Comparison of ENCODE assay signal across 1 fruit fly cellular context in genomic region chrX:12654288-12654729, dm6.
TF ChIP-seq lines count a peak whose summit lies in the region.

No protein-coding gene starts in this region.

TF ChIP-seq in whole organism, embryonic, 481 proteins besides CTCF, POLR2A, EP300 and RAD21 (continued from another document and continues in another):
- TF ChIP-seq CG1024 (GFP tag; IDR thresholded peaks at IDR 0.05; lab: Robert Waterston, UW) (no peak), CG11093 (GFP tag; IDR thresholded peaks at IDR 0.05; lab: Robert Waterston, UW) (no peak), fu2 (GFP tag; optimal IDR thresholded peaks at IDR 0.05; lab: Kevin White, UChicago) (no peak), CG18011 (GFP tag; optimal IDR thresholded peaks at IDR 0.05; lab: Kevin White, UChicago) (no peak), CG1603 (tag; optimal IDR thresholded peaks at IDR 0.05; lab: Kevin White, UChicago) (peak; percentile 36), CG4328 (GFP tag; optimal IDR thresholded peaks at IDR 0.05; lab: Kevin White, UChicago) (no peak), C15 (GFP tag; IDR thresholded peaks at IDR 0.05; lab: Robert Waterston, UW) (no peak), CG10366 (GFP tag; IDR thresholded peaks at IDR 0.05; lab: Robert Waterston, UW) (no peak), fd96Cb (tag; optimal IDR thresholded peaks at IDR 0.05; lab: Kevin White, UChicago) (no peak), CG3847 (GFP tag; IDR thresholded peaks at IDR 0.05; lab: Robert Waterston, UW) (no peak), zen2 (GFP tag; IDR thresholded peaks at IDR 0.05; lab: Robert Waterston, UW; ENCODE audit: partially characterized antibody) (0 out of 3 replicates have a peak, but pooled peaks have one; percentile 18), lola (GFP tag; optimal IDR thresholded peaks at IDR 0.05; lab: Kevin White, UChicago) (peak in 1 of 3 experiments; percentile 62), ab (GFP tag; optimal IDR thresholded peaks at IDR 0.05; lab: Kevin White, UChicago) (no peak), mirr (GFP tag; optimal IDR thresholded peaks at IDR 0.05; lab: Kevin White, UChicago) (peak; percentile 31), bsh (GFP tag; optimal IDR thresholded peaks at IDR 0.05; lab: Kevin White, UChicago) (no peak), CG6765 (GFP tag; optimal IDR thresholded peaks at IDR 0.05; lab: Kevin White, UChicago) (no peak), dm (GFP tag; optimal IDR thresholded peaks at IDR 0.05; lab: Kevin White, UChicago) (no peak), CrebB (tag; optimal IDR thresholded peaks at IDR 0.05; lab: Kevin White, UChicago) (peak; percentile 26), CG7839 (tag; optimal IDR thresholded peaks at IDR 0.05; lab: Kevin White, UChicago) (no peak), zfh2 (GFP tag; optimal IDR thresholded peaks at IDR 0.05; lab: Kevin White, UChicago) (no peak), Nf-YC (tag; optimal IDR thresholded peaks at IDR 0.05; lab: Kevin White, UChicago) (peak; percentile 16), pho (GFP tag; optimal IDR thresholded peaks at IDR 0.05; lab: Kevin White, UChicago) (no peak), Nf-YA (GFP tag; IDR thresholded peaks at IDR 0.05; lab: Robert Waterston, UW) (no peak), Elba2 (GFP tag; optimal IDR thresholded peaks at IDR 0.05; lab: Kevin White, UChicago) (peak; percentile 34), Side (GFP tag; optimal IDR thresholded peaks at IDR 0.05; lab: Kevin White, UChicago) (peak; percentile 34), CG2199 (GFP tag; IDR thresholded peaks at IDR 0.05; lab: Robert Waterston, UW) (no peak), schlank (tag; optimal IDR thresholded peaks at IDR 0.05; lab: Kevin White, UChicago) (no peak), slbo (GFP tag; IDR thresholded peaks at IDR 0.05; lab: Robert Waterston, UW) (no peak), Ptx1 (GFP tag; IDR thresholded peaks at IDR 0.05; lab: Robert Waterston, UW) (no peak), CG12391 (tag; optimal IDR thresholded peaks at IDR 0.05; lab: Kevin White, UChicago) (no peak), CG4360 (GFP tag; IDR thresholded peaks at IDR 0.05; lab: Robert Waterston, UW) (peak; percentile 92), CG4854 (GFP tag; optimal IDR thresholded peaks at IDR 0.05; lab: Kevin White, UChicago) (no peak), CG11398 (GFP tag; optimal IDR thresholded peaks at IDR 0.05; lab: Kevin White, UChicago) (no peak), crc (GFP tag; optimal IDR thresholded peaks at IDR 0.05; lab: Kevin White, UChicago) (no peak), gce (GFP tag; IDR thresholded peaks at IDR 0.05; lab: Robert Waterston, UW) (no peak), CG17186 (GFP tag; optimal IDR thresholded peaks at IDR 0.05; lab: Kevin White, UChicago) (no peak), NC2β (GFP tag; optimal IDR thresholded peaks at IDR 0.05; lab: Kevin White, UChicago) (no peak), zfh1 (GFP tag; IDR thresholded peaks at IDR 0.05; lab: Robert Waterston, UW) (no peak), Poxn (GFP tag; IDR thresholded peaks at IDR 0.05; lab: Robert Waterston, UW) (no peak), CG34376 (GFP tag; optimal IDR thresholded peaks at IDR 0.05; lab: Kevin White, UChicago) (peak; percentile 40), sens-2 (GFP tag; IDR thresholded peaks at IDR 0.05; lab: Robert Waterston, UW) (no peak), CG4707 (GFP tag; optimal IDR thresholded peaks at IDR 0.05; lab: Kevin White, UChicago) (no peak), salm (tag; optimal IDR thresholded peaks at IDR 0.05; lab: Kevin White, UChicago) (peak; percentile 3), CG32767 (GFP tag; IDR thresholded peaks at IDR 0.05; lab: Robert Waterston, UW) (peak; percentile 57; the same call in 1 of the 2 replicates), Mrtf (GFP tag; IDR thresholded peaks at IDR 0.05; lab: Robert Waterston, UW) (no peak), gt (GFP tag; IDR thresholded peaks at IDR 0.05; lab: Robert Waterston, UW) (no peak), CG1602 (GFP tag; optimal IDR thresholded peaks at IDR 0.05; lab: Kevin White, UChicago) (no peak), NC2α (GFP tag; optimal IDR thresholded peaks at IDR 0.05; lab: Kevin White, UChicago) (no peak), HLH4C (GFP tag; IDR thresholded peaks at IDR 0.05; lab: Robert Waterston, UW; ENCODE audit: partially characterized antibody) (peak; percentile 63), CG12299 (tag; optimal IDR thresholded peaks at IDR 0.05; lab: Kevin White, UChicago) (no peak), en (GFP tag; optimal IDR thresholded peaks at IDR 0.05; lab: Kevin White, UChicago) (no peak), CG2712 (tag; optimal IDR thresholded peaks at IDR 0.05; lab: Kevin White, UChicago) (peak; percentile 28), insv (GFP tag; optimal IDR thresholded peaks at IDR 0.05; lab: Kevin White, UChicago) (peak in 1 of 2 experiments; percentile 61), Sox100B (GFP tag; optimal IDR thresholded peaks at IDR 0.05; lab: Kevin White, UChicago) (no peak), CG11085 (GFP tag; IDR thresholded peaks at IDR 0.05; lab: Robert Waterston, UW) (no peak), z (GFP tag; IDR thresholded peaks at IDR 0.05; lab: Robert Waterston, UW) (no peak), Atf-2 (GFP tag; optimal IDR thresholded peaks at IDR 0.05; lab: Kevin White, UChicago) (no peak), pzg (GFP tag; optimal IDR thresholded peaks at IDR 0.05; lab: Kevin White, UChicago) (peak; percentile 22), mld (GFP tag; IDR thresholded peaks at IDR 0.05; lab: Robert Waterston, UW; ENCODE audit: partially characterized antibody) (0 out of 3 replicates have a peak, but pooled peaks have one; percentile 47), bcd (GFP tag; optimal IDR thresholded peaks at IDR 0.05; lab: Kevin White, UChicago) (no peak), TFAM (GFP tag; optimal IDR thresholded peaks at IDR 0.05; lab: Kevin White, UChicago) (no peak), Dp (GFP tag; optimal IDR thresholded peaks at IDR 0.05; lab: Kevin White, UChicago) (no peak), amos (GFP tag; IDR thresholded peaks at IDR 0.05; lab: Robert Waterston, UW; ENCODE audit: partially characterized antibody) (peak; percentile 37; the same call in 1 of the 2 replicates), CoRest (tag; optimal IDR thresholded peaks at IDR 0.05; lab: Kevin White, UChicago) (peak; percentile 6), prd (optimal IDR thresholded peaks at IDR 0.05; lab: Kevin White, UChicago) (no peak), prd (GFP tag; IDR thresholded peaks at IDR 0.05; lab: Robert Waterston, UW) (no peak), ssp (GFP tag; IDR thresholded peaks at IDR 0.05; lab: Robert Waterston, UW) (no peak), CG17912 (GFP tag; optimal IDR thresholded peaks at IDR 0.05; lab: Kevin White, UChicago) (peak; percentile 60), chinmo (GFP tag; IDR thresholded peaks at IDR 0.05; lab: Robert Waterston, UW; ENCODE audit: partially characterized antibody) (peak; percentile 93), dimm (GFP tag; IDR thresholded peaks at IDR 0.05; lab: Robert Waterston, UW) (no peak), Dref (GFP tag; IDR thresholded peaks at IDR 0.05; lab: Robert Waterston, UW) (peak; percentile 53), sens (GFP tag; lab: Kevin White, UChicago) (peak; percentile 70), CG3726 (GFP tag; IDR thresholded peaks at IDR 0.05; lab: Robert Waterston, UW) (no peak), CG10654 (GFP tag; optimal IDR thresholded peaks at IDR 0.05; lab: Kevin White, UChicago) (no peak), B-H1 (GFP tag; IDR thresholded peaks at IDR 0.05; lab: Robert Waterston, UW) (no peak), gsb-n (tag; optimal IDR thresholded peaks at IDR 0.05; lab: Kevin White, UChicago) (no peak), Fer1 (GFP tag; optimal IDR thresholded peaks at IDR 0.05; lab: Kevin White, UChicago) (peak; percentile 11), CG8290 (GFP tag; optimal IDR thresholded peaks at IDR 0.05; lab: Kevin White, UChicago) (peak; percentile 1), CG8290 (tag; optimal IDR thresholded peaks at IDR 0.05; lab: Kevin White, UChicago) (peak; percentile 5 to 35), Scr (GFP tag; IDR thresholded peaks at IDR 0.05; lab: Robert Waterston, UW; ENCODE audit: partially characterized antibody) (peak; percentile 56), Gsc (GFP tag; IDR thresholded peaks at IDR 0.05; lab: Robert Waterston, UW) (no peak), Lhr (GFP tag; optimal IDR thresholded peaks at IDR 0.05; lab: Kevin White, UChicago) (no peak), Dip3 (GFP tag; optimal IDR thresholded peaks at IDR 0.05; lab: Kevin White, UChicago) (no peak), corto (GFP tag; optimal IDR thresholded peaks at IDR 0.05; lab: Kevin White, UChicago) (no peak), Hr3 (GFP tag; optimal IDR thresholded peaks at IDR 0.05; lab: Kevin White, UChicago) (no peak), Fer2 (tag; optimal IDR thresholded peaks at IDR 0.05; lab: Kevin White, UChicago) (no peak), HLH54F (GFP tag; optimal IDR thresholded peaks at IDR 0.05; lab: Kevin White, UChicago) (no peak), wor (GFP tag; IDR thresholded peaks at IDR 0.05; lab: Robert Waterston, UW) (no peak), NfI (GFP tag; optimal IDR thresholded peaks at IDR 0.05; lab: Kevin White, UChicago) (no peak), sob (GFP tag; IDR thresholded peaks at IDR 0.05; lab: Robert Waterston, UW) (no peak), danr (GFP tag; IDR thresholded peaks at IDR 0.05; lab: Robert Waterston, UW) (no peak), HmgZ (tag; optimal IDR thresholded peaks at IDR 0.05; lab: Kevin White, UChicago) (peak; percentile 35), otp (GFP tag; IDR thresholded peaks at IDR 0.05; lab: Robert Waterston, UW) (no peak), Dll (GFP tag; IDR thresholded peaks at IDR 0.05; lab: Robert Waterston, UW; ENCODE audit: partially characterized antibody) (peak; percentile 19; the same call in 1 of the 4 replicates), PHDP (tag; optimal IDR thresholded peaks at IDR 0.05; lab: Kevin White, UChicago) (no peak), D19B (GFP tag; optimal IDR thresholded peaks at IDR 0.05; lab: Kevin White, UChicago) (no peak), CG3407 (GFP tag; optimal IDR thresholded peaks at IDR 0.05; lab: Kevin White, UChicago) (no peak), nerfin-1 (tag; optimal IDR thresholded peaks at IDR 0.05; lab: Kevin White, UChicago) (peak; percentile 74), dmrt99B (tag; optimal IDR thresholded peaks at IDR 0.05; lab: Kevin White, UChicago) (no peak), emc (GFP tag; optimal IDR thresholded peaks at IDR 0.05; lab: Kevin White, UChicago) (no peak), CG8924 (tag; optimal IDR thresholded peaks at IDR 0.05; lab: Kevin White, UChicago) (peak; percentile 59), Doc3 (GFP tag; IDR thresholded peaks at IDR 0.05; lab: Robert Waterston, UW; ENCODE audit: partially characterized antibody) (no peak), ci (GFP tag; IDR thresholded peaks at IDR 0.05; lab: Robert Waterston, UW) (peak; percentile 63; the same call in 2 of the 3 replicates), Stat92E (GFP tag; optimal IDR thresholded peaks at IDR 0.05; lab: Kevin White, UChicago) (no peak), eyg (GFP tag; optimal IDR thresholded peaks at IDR 0.05; lab: Kevin White, UChicago) (no peak), Sin3A (optimal IDR thresholded peaks at IDR 0.05; lab: Kevin White, UChicago) (no peak), CkIIα-i1 (GFP tag; IDR thresholded peaks at IDR 0.05; lab: Robert Waterston, UW) (no peak), CG12769 (tag; optimal IDR thresholded peaks at IDR 0.05; lab: Kevin White, UChicago) (peak; percentile 32), pros (GFP tag; optimal IDR thresholded peaks at IDR 0.05; lab: Kevin White, UChicago) (peak; percentile 85), onecut (GFP tag; IDR thresholded peaks at IDR 0.05; lab: Robert Waterston, UW) (peak; percentile 64), BEAF-32 (GFP tag; optimal IDR thresholded peaks at IDR 0.05; lab: Kevin White, UChicago) (peak; percentile 36), h (optimal IDR thresholded peaks at IDR 0.05; lab: Kevin White, UChicago) (no peak), CG7963 (GFP tag; IDR thresholded peaks at IDR 0.05; lab: Robert Waterston, UW; ENCODE audit: partially characterized antibody) (peak; percentile 42; the same call in 1 of the 3 replicates), eve (GFP tag; optimal IDR thresholded peaks at IDR 0.05; lab: Kevin White, UChicago) (no peak), CG7271 (tag; optimal IDR thresholded peaks at IDR 0.05; lab: Kevin White, UChicago) (no peak), Hand (GFP tag; optimal IDR thresholded peaks at IDR 0.05; lab: Kevin White, UChicago) (no peak), Mad (GFP tag; optimal IDR thresholded peaks at IDR 0.05; lab: Kevin White, UChicago) (no peak), CG17385 (GFP tag; optimal IDR thresholded peaks at IDR 0.05; lab: Kevin White, UChicago) (peak; percentile 91), gcm (GFP tag; optimal IDR thresholded peaks at IDR 0.05; lab: Kevin White, UChicago) (peak; percentile 4), bbx (GFP tag; IDR thresholded peaks at IDR 0.05; lab: Robert Waterston, UW; ENCODE audit: partially characterized antibody) (peak; percentile 78), btn (GFP tag; optimal IDR thresholded peaks at IDR 0.05; lab: Kevin White, UChicago) (no peak), sisA (GFP tag; IDR thresholded peaks at IDR 0.05; lab: Robert Waterston, UW) (no peak), CG17802 (tag; optimal IDR thresholded peaks at IDR 0.05; lab: Kevin White, UChicago) (no peak), usp (GFP tag; optimal IDR thresholded peaks at IDR 0.05; lab: Kevin White, UChicago) (no peak), CG12071 (GFP tag; optimal IDR thresholded peaks at IDR 0.05; lab: Kevin White, UChicago) (no peak), CG3838 (GFP tag; optimal IDR thresholded peaks at IDR 0.05; lab: Kevin White, UChicago) (no peak), CG9215 (GFP tag; IDR thresholded peaks at IDR 0.05; lab: Robert Waterston, UW) (no peak), CG2875 (GFP tag; optimal IDR thresholded peaks at IDR 0.05; lab: Kevin White, UChicago) (no peak), Bteb2 (GFP tag; optimal IDR thresholded peaks at IDR 0.05; lab: Kevin White, UChicago) (no peak), so (GFP tag; IDR thresholded peaks at IDR 0.05; lab: Robert Waterston, UW) (peak; percentile 31; the same call in 1 of the 3 replicates), Nf-YB (GFP tag; optimal IDR thresholded peaks at IDR 0.05; lab: Kevin White, UChicago) (no peak), lmd (GFP tag; IDR thresholded peaks at IDR 0.05; lab: Robert Waterston, UW) (no peak), HmgD (GFP tag; optimal IDR thresholded peaks at IDR 0.05; lab: Kevin White, UChicago) (peak; percentile 61), NK7.1 (GFP tag; optimal IDR thresholded peaks at IDR 0.05; lab: Kevin White, UChicago) (no peak), peb (GFP tag; IDR thresholded peaks at IDR 0.05; lab: Robert Waterston, UW) (no peak), CG14014 (GFP tag; IDR thresholded peaks at IDR 0.05; lab: Robert Waterston, UW) (no peak), CG12104 (GFP tag; optimal IDR thresholded peaks at IDR 0.05; lab: Kevin White, UChicago) (no peak)
